Fruit fly (Drosophila melanogaster): Measurements from ENCODE around the gene CG6296.

The CG6296 gene

DNA sequence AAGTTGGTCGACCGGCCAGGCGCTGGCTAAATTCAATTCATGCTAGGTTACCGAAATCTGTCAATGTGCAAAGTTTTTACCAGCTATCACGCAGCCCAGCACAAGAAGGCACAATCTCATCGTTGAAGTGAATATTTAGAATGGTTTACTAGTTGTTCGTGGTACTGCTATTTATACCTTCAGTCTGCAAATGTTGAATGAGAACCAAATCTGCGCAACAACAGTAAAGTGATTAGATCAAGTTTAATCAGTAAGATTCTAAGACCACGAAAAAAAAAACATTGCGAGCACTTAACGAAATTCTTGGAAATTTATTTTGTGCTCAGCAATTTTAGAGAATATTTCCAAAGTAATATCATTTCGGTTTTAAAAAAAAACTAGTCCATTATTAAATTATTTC is at the start of gene CG6296:
TSS of gene CG6296 (minus strand) at position 132 of the 400 bp plus-strand sequence.
- no peak for TF ChIP-seq noc (tag; optimal IDR thresholded peaks at IDR 0.05)

DNA sequence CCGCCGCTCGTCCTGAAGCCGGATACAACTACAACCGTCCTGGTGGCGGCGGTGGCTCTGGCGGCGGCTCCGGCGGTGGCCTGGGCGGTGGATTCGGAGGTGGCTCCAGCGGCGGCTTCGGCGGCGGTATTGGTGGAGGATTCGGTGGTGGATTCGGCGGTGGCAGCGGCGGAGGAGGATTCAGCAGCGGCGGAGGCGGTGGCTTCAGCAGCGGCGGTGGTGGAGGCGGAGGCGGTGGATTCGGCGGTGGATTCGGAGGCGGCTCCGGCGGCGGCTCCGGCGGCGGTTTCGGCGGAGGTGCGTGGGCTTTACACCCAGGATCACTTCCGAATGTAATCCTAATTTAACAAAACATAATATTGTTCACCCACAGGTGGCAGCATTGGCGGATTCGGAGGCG is 44.3 kb upstream of the CG6296 start:
- no peak for TF ChIP-seq noc (tag; optimal IDR thresholded peaks at IDR 0.05)

- no peak for TF ChIP-seq noc (tag; optimal IDR thresholded peaks at IDR 0.05)
Measured at dm6 chr3R:27048561-27049270, 43.4 kb upstream of the CG6296 start, which contains the start of gene TwdlT. Gene TwdlT, plus strand, starts transcription at chr3R:27049220.

DNA sequence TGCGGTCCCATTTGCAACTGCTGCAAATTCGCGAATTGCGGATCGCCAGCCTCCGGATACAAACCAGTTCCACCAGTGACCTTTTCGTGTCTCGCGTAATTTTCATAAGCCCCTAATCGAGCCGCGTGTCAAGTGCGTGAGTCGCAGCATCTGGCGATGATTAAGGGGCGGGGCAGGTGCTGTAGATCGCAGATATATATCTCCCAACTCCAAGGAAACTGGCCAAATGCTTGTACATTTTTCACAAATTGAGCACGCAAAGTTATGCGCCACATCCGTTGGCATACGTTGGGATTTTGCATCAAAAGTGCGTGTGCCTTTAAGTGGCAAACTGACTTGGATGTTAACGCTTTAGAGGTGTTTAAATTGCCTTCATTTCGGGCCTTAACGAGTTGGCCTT is 34.8 kb upstream of the CG6296 start:
- TF ChIP-seq noc (tag; optimal IDR thresholded peaks at IDR 0.05): no peak

dm6 chr3R:27033935-27034334 is 28.7 kb upstream of the CG6296 start:
- no peak for TF ChIP-seq noc (tag; optimal IDR thresholded peaks at IDR 0.05)

dm6 chr3R:27026009-27026408 is 20.7 kb upstream of the CG6296 start, which contains the start of gene CG6271:
Gene CG6271, minus strand, starts transcription at chr3R:27026109.
- no peak for TF ChIP-seq noc (tag; optimal IDR thresholded peaks at IDR 0.05)

dm6 chr3R:27023117-27023516 is 17.8 kb upstream of the CG6296 start, which contains the start of gene CG6277:
Gene CG6277, minus strand, starts transcription at chr3R:27023217.
- no peak for TF ChIP-seq noc (tag; optimal IDR thresholded peaks at IDR 0.05)

dm6 chr3R:27021278-27021677 is 16.0 kb upstream of the CG6296 start, which contains the start of gene CG6283:
Gene CG6283, minus strand, starts transcription at chr3R:27021378.
- TF ChIP-seq noc (tag; optimal IDR thresholded peaks at IDR 0.05): no peak

DNA sequence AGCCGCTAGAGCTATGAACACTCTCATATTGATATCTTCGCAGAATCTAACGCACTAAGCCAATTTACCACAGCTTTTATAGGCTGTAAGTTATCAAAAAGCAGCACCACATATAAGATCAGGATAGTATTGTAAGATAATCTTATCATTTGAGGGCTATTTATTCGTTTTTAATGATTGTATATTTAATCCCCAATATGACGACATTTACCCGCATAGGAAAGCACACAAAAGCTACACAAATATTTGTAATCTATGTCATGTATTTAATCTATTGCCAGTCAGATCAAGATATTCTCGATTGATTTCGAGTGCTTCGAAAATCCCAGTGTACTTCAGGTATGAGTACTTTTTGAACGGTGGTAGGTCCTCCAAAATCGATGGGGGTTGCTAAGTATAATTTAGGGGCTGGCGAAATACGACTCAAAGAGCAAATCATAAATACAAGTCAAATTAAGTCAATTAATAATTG is 14.5 kb upstream of the CG6296 start, which contains the start of gene CG17191:
TSS of gene CG17191 (minus strand) at position 51 of the 472 bp plus-strand sequence.
- peak; percentile 72 for TF ChIP-seq noc (tag; optimal IDR thresholded peaks at IDR 0.05)

DNA sequence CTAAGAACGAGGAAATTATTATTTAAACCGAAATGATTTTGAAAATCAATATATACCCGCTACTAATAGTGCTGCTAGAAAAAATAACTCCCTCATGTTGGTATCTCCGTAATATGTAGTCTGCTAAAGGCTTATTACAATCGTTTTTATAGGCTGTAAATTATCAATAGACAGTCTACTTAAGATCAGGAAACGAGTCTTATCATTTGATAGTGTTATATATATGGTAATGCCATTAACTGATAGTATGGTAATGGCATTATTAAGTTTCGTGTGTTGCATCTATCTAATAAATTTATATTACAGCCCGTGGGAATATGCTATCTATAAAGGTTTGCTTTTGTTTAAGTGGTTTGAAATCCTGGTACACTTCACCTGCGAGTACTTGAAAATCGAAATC is 12.9 kb upstream of the CG6296 start, which contains the start of gene CG17192:
TSS of gene CG17192 (minus strand) at position 101 of the 400 bp plus-strand sequence.
- no peak for TF ChIP-seq noc (tag; optimal IDR thresholded peaks at IDR 0.05)

DNA sequence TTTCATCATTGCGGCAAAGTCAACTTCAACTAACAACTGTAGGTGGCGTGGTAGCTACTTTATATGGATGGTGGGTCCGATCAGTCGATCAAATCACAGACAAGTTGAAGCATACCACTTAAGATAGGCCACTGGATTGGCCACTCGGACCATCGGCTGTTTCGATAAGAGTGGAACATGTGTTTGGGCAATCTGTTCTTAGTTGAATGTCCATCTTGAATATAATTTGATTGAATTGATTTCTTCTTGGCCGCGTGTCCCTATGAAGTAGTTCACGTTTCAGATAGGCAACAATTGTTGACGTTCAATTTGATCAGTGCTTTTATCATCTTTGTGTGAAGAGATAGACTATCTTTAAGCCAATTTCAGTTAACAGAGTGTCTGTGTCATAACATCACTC is 1.8 kb upstream of the CG6296 start, which contains the start of gene CG6295:
TSS of gene CG6295 (minus strand) at position 34 of the 400 bp plus-strand sequence.
- no peak for TF ChIP-seq noc (tag; optimal IDR thresholded peaks at IDR 0.05)

DNA sequence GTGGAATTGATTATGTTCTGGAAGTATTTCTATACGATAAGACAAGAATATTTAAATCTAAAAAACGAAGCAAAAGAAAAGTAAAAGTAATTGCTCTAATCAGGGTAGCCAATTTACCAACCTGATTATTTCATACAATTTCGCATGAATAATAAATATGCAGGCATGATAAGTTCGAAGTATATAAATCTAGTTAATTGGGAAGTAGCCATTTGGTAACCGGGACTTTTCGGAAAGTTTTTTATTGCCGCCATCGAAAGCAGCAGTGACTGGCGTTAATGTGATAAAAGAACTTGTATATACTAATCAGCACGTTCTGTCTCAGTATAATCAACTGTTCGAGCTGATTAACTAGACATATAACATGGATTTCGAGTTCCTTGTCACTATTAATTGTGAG is 2.5 kb downstream of the CG6296 start:
- TF ChIP-seq noc (tag; optimal IDR thresholded peaks at IDR 0.05): peak; percentile 90

DNA sequence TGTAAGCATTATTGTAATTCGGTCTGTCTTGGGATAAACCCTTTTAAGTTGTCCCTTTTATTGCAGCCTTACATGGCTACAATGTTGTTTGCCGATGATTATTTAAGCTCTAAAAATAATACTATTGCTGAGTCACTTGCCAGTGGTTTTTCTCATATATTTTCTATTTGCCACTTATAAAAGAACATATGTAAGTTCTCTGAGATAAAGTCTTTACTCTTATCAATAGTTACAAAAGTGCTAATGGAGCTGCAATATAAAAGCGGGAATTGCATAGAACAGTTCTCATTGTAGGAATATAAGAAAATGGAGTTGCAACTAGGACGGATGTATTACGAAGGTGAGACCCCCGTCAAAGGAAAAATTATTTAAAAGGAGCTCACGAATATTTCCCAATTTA is 5.8 kb downstream of the CG6296 start, which contains the start of gene CG31077:
TSS of gene CG31077 (plus strand) at position 301 of the 400 bp plus-strand sequence.
- no peak for TF ChIP-seq noc (tag; optimal IDR thresholded peaks at IDR 0.05)

DNA sequence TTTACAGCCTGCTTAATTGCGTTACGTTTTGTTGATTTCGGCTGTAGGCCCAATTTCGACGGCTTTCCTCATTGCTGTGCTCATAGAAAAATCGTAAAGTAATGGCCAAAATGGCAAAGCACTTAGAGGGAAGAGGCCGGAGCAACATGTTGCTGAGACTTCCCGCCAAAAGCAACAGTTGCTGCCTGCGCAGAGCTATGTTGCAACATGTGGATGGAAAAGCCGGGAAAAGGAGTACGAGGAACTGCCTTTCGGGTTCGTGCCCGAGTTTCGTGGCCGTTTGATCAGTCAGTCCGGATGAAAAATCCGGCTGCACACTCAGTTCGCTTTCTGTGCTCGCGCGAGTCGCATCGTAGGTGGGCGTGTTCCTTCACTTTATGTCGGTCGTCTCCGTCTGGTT is 8.6 kb downstream of the CG6296 start, which contains the start of gene RYa-R:
TSS of gene RYa-R (plus strand) at position 339 of the 400 bp plus-strand sequence.
- TF ChIP-seq noc (tag; optimal IDR thresholded peaks at IDR 0.05): no peak

DNA sequence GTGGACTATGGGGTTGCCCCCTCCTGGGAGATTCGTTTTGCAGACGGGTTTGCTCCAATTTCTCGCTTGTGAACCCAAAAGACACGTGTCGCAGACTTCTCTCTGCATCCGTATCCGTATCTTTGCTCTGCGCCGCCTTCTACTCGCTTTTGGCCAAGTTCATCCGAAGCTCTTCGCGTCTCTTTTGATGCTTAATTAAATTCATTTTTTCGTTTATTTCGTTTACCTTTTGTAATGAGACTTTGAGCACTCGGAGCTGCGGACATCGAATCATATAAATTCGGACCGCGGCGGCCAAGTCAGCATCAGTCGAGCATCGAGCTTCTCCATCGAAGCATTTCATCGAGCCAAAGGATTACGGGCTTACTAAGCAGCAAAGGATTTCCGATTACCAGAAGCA is 10.7 kb downstream of the CG6296 start, which contains the start of gene TwdlC:
TSS of gene TwdlC (plus strand) at position 301 of the 400 bp plus-strand sequence.
- no peak for TF ChIP-seq noc (tag; optimal IDR thresholded peaks at IDR 0.05)

dm6 chr3R:26989802-26990509 is 15.3 kb downstream of the CG6296 start, which contains the start of gene CG31076:
Gene CG31076, minus strand, starts transcription at chr3R:26989852.
- TF ChIP-seq noc (tag; optimal IDR thresholded peaks at IDR 0.05): peak; percentile 76
